Fruit fly (Drosophila melanogaster) whole organism, prepupa: ENCODE data around the gene Atg1.
A peak's percentile ranks its signal among the peaks of the same experiment; 100 is the strongest.

ENCODE experiments used
- CG10631 ChIP-seq: fragments of 200-800 bp; sonication (Bioruptor generic); optimal IDR thresholded peaks from 2 replicates; lab custom pipeline; 2016; ENCODE audit warnings: missing biosample characterization, missing genetic modification characterization
- CG10669 ChIP-seq: fragments of 200-800 bp; sonication (Bioruptor generic); optimal IDR thresholded peaks from 3 replicates; lab custom pipeline; 2018; ENCODE audit warnings: missing biosample characterization, mild to moderate bottlenecking, missing genetic modification characterization, moderate library complexity
- CG11762 ChIP-seq: fragments of 200-800 bp; sonication (Bioruptor generic); optimal IDR thresholded peaks from 3 replicates; lab custom pipeline; 2016; ENCODE audit warnings: missing biosample characterization, missing genetic modification characterization; ENCODE audit not compliant: insufficient read depth
- CG11902 ChIP-seq: fragments of 200-800 bp; sonication (Bioruptor generic); optimal IDR thresholded peaks from 3 replicates; lab custom pipeline; 2016; ENCODE audit warnings: missing biosample characterization, missing genetic modification characterization
- CG15336 ChIP-seq: fragments of 200-800 bp; sonication (Bioruptor generic); IDR thresholded peaks from 2 replicates; pipeline ENCODE4 v1.3.6; 2022; ENCODE audit warnings: missing biosample characterization, missing genetic modification characterization
- CG1621 ChIP-seq: fragments of 200-800 bp; sonication (Bioruptor generic); optimal IDR thresholded peaks from 3 replicates; lab custom pipeline; 2018; ENCODE audit warnings: missing biosample characterization, mild to moderate bottlenecking, missing genetic modification characterization
- CG3032 ChIP-seq: fragments of 200-800 bp; optimal IDR thresholded peaks from 2 replicates; lab custom pipeline; 2019; ENCODE audit warnings: missing biosample characterization, mild to moderate bottlenecking, missing genetic modification characterization, moderate library complexity
- CG32006 ChIP-seq: fragments of 200-800 bp; sonication (Bioruptor generic); optimal IDR thresholded peaks from 3 replicates; lab custom pipeline; 2017; ENCODE audit warnings: missing biosample characterization, mild to moderate bottlenecking, missing genetic modification characterization
- CG34406 ChIP-seq: fragments of 200-800 bp; sonication (Bioruptor generic); optimal IDR thresholded peaks from 3 replicates; lab custom pipeline; 2016; ENCODE audit warnings: missing biosample characterization, missing genetic modification characterization
- CG3919 ChIP-seq: fragments of 200-800 bp; sonication (Bioruptor generic); optimal IDR thresholded peaks from 3 replicates; lab custom pipeline; 2016; ENCODE audit warnings: missing biosample characterization, missing genetic modification characterization
- CG6163 ChIP-seq: fragments of 200-800 bp; sonication (Bioruptor generic); IDR thresholded peaks from 3 replicates; pipeline ENCODE4 v1.3.6; 2022; ENCODE audit warnings: missing biosample characterization, missing genetic modification characterization
- CG6276 ChIP-seq: fragments of 200-800 bp; sonication (Bioruptor generic); optimal IDR thresholded peaks from 2 replicates; lab custom pipeline; 2017; ENCODE audit warnings: missing biosample characterization, mild to moderate bottlenecking, missing genetic modification characterization
- CG6792 ChIP-seq: fragments of 200-800 bp; sonication (Bioruptor generic); optimal IDR thresholded peaks from 3 replicates; lab custom pipeline; 2016; ENCODE audit warnings: missing biosample characterization, missing genetic modification characterization
- CG6808 ChIP-seq: fragments of 200-800 bp; sonication (Bioruptor generic); optimal IDR thresholded peaks from 3 replicates; lab custom pipeline; 2017; ENCODE audit warnings: missing biosample characterization, missing genetic modification characterization, mild to moderate bottlenecking, moderate library complexity, missing genetic modification reagents
- CG7368 ChIP-seq: fragments of 200-800 bp; sonication (Bioruptor generic); optimal IDR thresholded peaks from 3 replicates; lab custom pipeline; 2016; ENCODE audit warnings: missing biosample characterization, missing genetic modification characterization
- CG8119 ChIP-seq: fragments of 200-800 bp; sonication (Bioruptor generic); IDR thresholded peaks from 3 replicates; pipeline ENCODE4 v1.3.6; 2022; ENCODE audit warnings: missing biosample characterization, missing genetic modification characterization
- CG8319 ChIP-seq: fragments of 200-800 bp; sonication (Bioruptor generic); optimal IDR thresholded peaks from 3 replicates; lab custom pipeline; 2016; ENCODE audit warnings: missing biosample characterization, missing genetic modification characterization
- CG8632 ChIP-seq: fragments of 200-800 bp; sonication (Bioruptor generic); optimal IDR thresholded peaks from 3 replicates; lab custom pipeline; 2016; ENCODE audit warnings: missing biosample characterization, missing genetic modification characterization
- Eip78C ChIP-seq: fragments of 200-800 bp; sonication (Bioruptor generic); peaks from one replicate; lab custom pipeline; 2016; ENCODE audit warnings: missing biosample characterization, missing genetic modification characterization
- Ets21C ChIP-seq: fragments of 200-800 bp; sonication (Bioruptor generic); optimal IDR thresholded peaks from 3 replicates; lab custom pipeline; 2016; ENCODE audit warnings: missing biosample characterization, missing genetic modification characterization
- Ets96B ChIP-seq: fragments of 200-800 bp; optimal IDR thresholded peaks from 2 replicates; lab custom pipeline; 2019; ENCODE audit warnings: missing biosample characterization, mild to moderate bottlenecking, missing genetic modification characterization, moderate library complexity
- Gug ChIP-seq: fragments of 200-800 bp; sonication (Bioruptor generic); IDR thresholded peaks from 2 replicates; pipeline ENCODE4 v1.3.6; 2022; ENCODE audit warnings: missing biosample characterization, missing genetic modification characterization
- Hr38 ChIP-seq: sonication (Bioruptor generic); optimal IDR thresholded peaks from 2 replicates; lab custom pipeline; 2016; ENCODE audit warnings: missing biosample characterization, missing genetic modification characterization
- Hr39 ChIP-seq: fragments of 200-800 bp; sonication (Bioruptor generic); optimal IDR thresholded peaks from 2 replicates; lab custom pipeline; 2016; ENCODE audit warnings: missing biosample characterization, missing genetic modification characterization
- Hr4 ChIP-seq: fragments of 200-800 bp; sonication (Bioruptor generic); optimal IDR thresholded peaks from 3 replicates; lab custom pipeline; 2016; ENCODE audit warnings: missing biosample characterization, missing genetic modification characterization
- Lpt ChIP-seq: fragments of 200-800 bp; sonication (Bioruptor generic); optimal IDR thresholded peaks from 3 replicates; lab custom pipeline; 2016; ENCODE audit warnings: missing biosample characterization, missing genetic modification characterization
- OdsH ChIP-seq: fragments of 200-800 bp; sonication (Bioruptor generic); optimal IDR thresholded peaks from 3 replicates; lab custom pipeline; 2016; ENCODE audit warnings: missing biosample characterization, missing genetic modification characterization
- Smox ChIP-seq: fragments of 200-800 bp; sonication (Bioruptor generic); optimal IDR thresholded peaks from 3 replicates; lab custom pipeline; 2016; ENCODE audit warnings: missing biosample characterization, missing genetic modification characterization
- Sox102F ChIP-seq: fragments of 200-800 bp; sonication (Bioruptor generic); optimal IDR thresholded peaks from 2 replicates; lab custom pipeline; 2016; ENCODE audit warnings: missing biosample characterization, mild to moderate bottlenecking, missing genetic modification characterization
- Sox14 ChIP-seq: fragments of 200-800 bp; sonication (Bioruptor generic); optimal IDR thresholded peaks from 3 replicates; lab custom pipeline; 2016; ENCODE audit warnings: missing biosample characterization, missing genetic modification characterization
- Sox15 ChIP-seq: fragments of 200-800 bp; sonication (Bioruptor generic); optimal IDR thresholded peaks from 3 replicates; lab custom pipeline; 2016; ENCODE audit warnings: missing biosample characterization, missing genetic modification characterization
- achi ChIP-seq: fragments of 200-800 bp; sonication (Bioruptor generic); optimal IDR thresholded peaks from 3 replicates; lab custom pipeline; 2016; ENCODE audit warnings: missing biosample characterization, missing genetic modification characterization
- cyc ChIP-seq: fragments of 200-800 bp; sonication (Bioruptor generic); optimal IDR thresholded peaks from 3 replicates; lab custom pipeline; 2016; ENCODE audit warnings: missing biosample characterization, missing genetic modification characterization
- dsx ChIP-seq: fragments of 200-800 bp; optimal IDR thresholded peaks from 3 replicates; lab custom pipeline; 2019; ENCODE audit warnings: missing biosample characterization, mild to moderate bottlenecking, missing genetic modification characterization, moderate library complexity; ENCODE audit not compliant: poor library complexity, severe bottlenecking
- eg ChIP-seq: fragments of 200-800 bp; sonication (Bioruptor generic); IDR thresholded peaks from 3 replicates; pipeline ENCODE4 v1.3.6; 2022; ENCODE audit warnings: missing biosample characterization, missing genetic modification characterization
- esn ChIP-seq: fragments of 200-800 bp; sonication (Bioruptor generic); optimal IDR thresholded peaks from 2 replicates; lab custom pipeline; 2016; ENCODE audit warnings: missing biosample characterization, mild to moderate bottlenecking, missing genetic modification characterization, moderate library complexity
- fd59A ChIP-seq: fragments of 200-800 bp; sonication (Bioruptor generic); optimal IDR thresholded peaks from 2 replicates; lab custom pipeline; 2017; ENCODE audit warnings: missing biosample characterization, mild to moderate bottlenecking, missing genetic modification characterization, missing genetic modification reagents
- fkh ChIP-seq: fragments of 200-800 bp; sonication (Bioruptor generic); optimal IDR thresholded peaks from 3 replicates; lab custom pipeline; 2017; ENCODE audit warnings: missing biosample characterization, mild to moderate bottlenecking, missing genetic modification characterization, moderate library complexity
- lz ChIP-seq: fragments of 200-800 bp; sonication (Bioruptor generic); optimal IDR thresholded peaks from 3 replicates; lab custom pipeline; 2016; ENCODE audit warnings: missing biosample characterization, missing genetic modification characterization
- net ChIP-seq: fragments of 200-800 bp; sonication (Bioruptor generic); optimal IDR thresholded peaks from 3 replicates; lab custom pipeline; 2016; ENCODE audit warnings: missing biosample characterization, missing genetic modification characterization
- pdm3 ChIP-seq: fragments of 200-800 bp; sonication (Bioruptor generic); optimal IDR thresholded peaks from 3 replicates; lab custom pipeline; 2016; ENCODE audit warnings: missing biosample characterization, missing genetic modification characterization
- salr ChIP-seq, 2 experiments: fragments of 200-800 bp; sonication (Bioruptor generic); optimal IDR thresholded peaks; 3 replicates each; lab custom pipeline; 2016 to 2018; ENCODE audit warnings: missing biosample characterization in 2 of 2, missing genetic modification characterization in 2 of 2, mild to moderate bottlenecking in 1 of 2
- ss ChIP-seq, 2 experiments: fragments of 200-800 bp; sonication (Bioruptor generic); optimal IDR thresholded peaks; 2 replicates in 1 of 2; 3 replicates in 1 of 2; lab custom pipeline; 2017 to 2018; ENCODE audit warnings: mild to moderate bottlenecking in 2 of 2, missing biosample characterization in 2 of 2, missing genetic modification characterization in 2 of 2, moderate library complexity in 1 of 2
- svp ChIP-seq: fragments of 200-800 bp; sonication (Bioruptor generic); peaks from one replicate; lab custom pipeline; 2016; ENCODE audit warnings: missing biosample characterization, missing genetic modification characterization
- vri ChIP-seq: fragments of 200-800 bp; sonication (Bioruptor generic); optimal IDR thresholded peaks from 3 replicates; lab custom pipeline; 2016; ENCODE audit warnings: missing biosample characterization, mild to moderate bottlenecking, missing genetic modification characterization

The Atg1 gene

dm6 chr3L:12835511-12836479 is 30.9 kb upstream of the Atg1 start:
- TF ChIP-seq CG10669 (GFP tag; lab: Kevin White, UChicago), result no peak
- TF ChIP-seq CG7368 (GFP tag; lab: Kevin White, UChicago), result no peak
- TF ChIP-seq Ets21C (GFP tag; lab: Kevin White, UChicago), result no peak
- TF ChIP-seq svp (GFP tag; lab: Kevin White, UChicago), result peak; percentile 57
- peak; percentile 88 for TF ChIP-seq fkh (GFP tag; lab: Kevin White, UChicago)
- TF ChIP-seq Sox14 (GFP tag; lab: Kevin White, UChicago), result no peak
- TF ChIP-seq vri (GFP tag; lab: Kevin White, UChicago), result peak; percentile 85
- no peak for TF ChIP-seq eg (GFP tag; lab: Robert Waterston, UW)
- no peak for TF ChIP-seq CG3032 (tag; lab: Kevin White, UChicago)
- peak; percentile 3 for TF ChIP-seq esn (GFP tag; lab: Kevin White, UChicago)
- TF ChIP-seq Eip78C (GFP tag; lab: Kevin White, UChicago), result peak; percentile 62
- no peak for TF ChIP-seq CG6808 (GFP tag; lab: Kevin White, UChicago)

dm6 chr3L:12834526-12835213 is 29.8 kb upstream of the Atg1 start:
- TF ChIP-seq cyc (GFP tag; lab: Kevin White, UChicago) (no peak), Hr38 (GFP tag; lab: Kevin White, UChicago) (no peak), lz (GFP tag; lab: Kevin White, UChicago) (no peak), CG6163 (GFP tag; lab: Robert Waterston, UW) (0 out of 3 replicates have a peak, but pooled peaks have one; percentile 16), Lpt (GFP tag; lab: Kevin White, UChicago) (no peak), Ets96B (tag; lab: Kevin White, UChicago) (no peak), OdsH (GFP tag; lab: Kevin White, UChicago) (no peak), salr (GFP tag; optimal IDR thresholded peaks at IDR 0.05; lab: Kevin White, UChicago) (no peak), pdm3 (GFP tag; lab: Kevin White, UChicago) (no peak), CG7368 (GFP tag; lab: Kevin White, UChicago) (no peak), Gug (GFP tag; lab: Robert Waterston, UW) (no peak), CG8119 (peak; percentile 20; the same call in 1 of the 3 replicates), CG6792 (GFP tag; lab: Kevin White, UChicago) (no peak), net (GFP tag; lab: Kevin White, UChicago) (no peak), fd59A (GFP tag; lab: Kevin White, UChicago) (no peak), Hr39 (GFP tag; lab: Kevin White, UChicago) (no peak), CG15336 (no peak), achi (no peak), CG32006 (GFP tag; lab: Kevin White, UChicago) (no peak), Hr4 (GFP tag; lab: Kevin White, UChicago) (no peak), eg (GFP tag; lab: Robert Waterston, UW) (no peak), CG34406 (GFP tag; lab: Kevin White, UChicago) (no peak), Sox15 (GFP tag; lab: Kevin White, UChicago) (no peak), ss (GFP tag; optimal IDR thresholded peaks at IDR 0.05; lab: Kevin White, UChicago) (no peak), CG11762 (no peak), svp (GFP tag; lab: Kevin White, UChicago) (peak; percentile 82), CG8632 (GFP tag; lab: Kevin White, UChicago) (no peak), CG8319 (GFP tag; lab: Kevin White, UChicago) (no peak), CG10631 (no peak), CG10669 (GFP tag; lab: Kevin White, UChicago) (no peak), CG6276 (GFP tag; lab: Kevin White, UChicago) (no peak), CG3032 (tag; lab: Kevin White, UChicago) (no peak), Ets21C (GFP tag; lab: Kevin White, UChicago) (no peak), CG3919 (GFP tag; lab: Kevin White, UChicago) (no peak), vri (GFP tag; lab: Kevin White, UChicago) (no peak), fkh (GFP tag; lab: Kevin White, UChicago) (peak; percentile 44), Sox102F (no peak), Smox (GFP tag; lab: Kevin White, UChicago) (no peak), dsx (GFP tag; lab: Kevin White, UChicago) (no peak), CG1621 (no peak), CG11902 (GFP tag; lab: Kevin White, UChicago) (no peak)
